Fruit fly (Drosophila melanogaster) whole organism, wandering third instar larva: ENCODE measurements around the gene Dbct.

Experiments
- Abd-B ChIP-seq: fragments of >200 bp; optimal IDR thresholded peaks from 2 replicates; lab custom pipeline; 2017; ENCODE audit warnings: missing biosample characterization, missing genetic modification characterization
- CG32264 ChIP-seq: fragments of 200-800 bp; sonication (Bioruptor generic); optimal IDR thresholded peaks from 2 replicates; lab custom pipeline; 2016; ENCODE audit warnings: missing biosample characterization, missing genetic modification characterization
- CG9705 ChIP-seq: fragments of 200-800 bp; sonication (Bioruptor generic); optimal IDR thresholded peaks from 2 replicates; lab custom pipeline; 2018; ENCODE audit warnings: missing biosample characterization, mild to moderate bottlenecking, missing genetic modification characterization
- CrebA ChIP-seq: fragments of 200-800 bp; sonication (Bioruptor generic); optimal IDR thresholded peaks from 2 replicates; lab custom pipeline; 2016; ENCODE audit warnings: missing biosample characterization, mild to moderate bottlenecking, missing genetic modification characterization, borderline replicate concordance
- Dfd ChIP-seq: fragments of >200 bp; optimal IDR thresholded peaks from 2 replicates; lab custom pipeline; 2017; ENCODE audit warnings: missing biosample characterization, missing genetic modification characterization
- Dif ChIP-seq: fragments of 200-275, 200-300 bp; sonication (Bioruptor generic); optimal IDR thresholded peaks from 2 replicates; lab custom pipeline; 2018; ENCODE audit warnings: missing biosample characterization, missing genetic modification characterization; ENCODE audit not compliant: partially characterized antibody
- GATAd ChIP-seq: sonication (Bioruptor generic); optimal IDR thresholded peaks from 2 replicates; lab custom pipeline; 2016; ENCODE audit warnings: missing biosample characterization, missing genetic modification characterization
- HLH106 ChIP-seq: fragments of 200-800 bp; optimal IDR thresholded peaks from 3 replicates; lab custom pipeline; 2019; ENCODE audit warnings: missing biosample characterization, mild to moderate bottlenecking, missing genetic modification characterization, moderate library complexity
- Hnf4 ChIP-seq: fragments of 200-800 bp; sonication (Bioruptor generic); optimal IDR thresholded peaks from 2 replicates; lab custom pipeline; 2016; ENCODE audit warnings: missing biosample characterization, mild to moderate bottlenecking, missing genetic modification characterization
- Hr78 ChIP-seq: fragments of >200 bp; optimal IDR thresholded peaks from 2 replicates; lab custom pipeline; 2017; ENCODE audit warnings: missing biosample characterization, missing genetic modification characterization
- Hr83 ChIP-seq: fragments of 200-300 bp; sonication (Bioruptor generic); optimal IDR thresholded peaks from 2 replicates; lab custom pipeline; 2016; ENCODE audit warnings: missing biosample characterization, mild to moderate bottlenecking, missing genetic modification characterization, moderate library complexity; ENCODE audit not compliant: poor library complexity, severe bottlenecking
- Jra ChIP-seq: sonication (Bioruptor generic); optimal IDR thresholded peaks from 2 replicates; lab custom pipeline; 2016; ENCODE audit warnings: missing biosample characterization, missing genetic modification characterization
- Mio ChIP-seq: sonication (Bioruptor generic); optimal IDR thresholded peaks from 2 replicates; lab custom pipeline; 2016; ENCODE audit warnings: missing biosample characterization, missing genetic modification characterization
- Myc ChIP-seq: fragments of >200 bp; optimal IDR thresholded peaks from 2 replicates; lab custom pipeline; 2017
- N ChIP-seq: fragments of >200 bp; optimal IDR thresholded peaks from 2 replicates; lab custom pipeline; 2018; ENCODE audit warnings: missing biosample characterization, missing external identifiers, missing genetic modification characterization
- OdsH ChIP-seq: fragments of 200-800 bp; sonication (Bioruptor generic); optimal IDR thresholded peaks from 2 replicates; lab custom pipeline; 2016; ENCODE audit warnings: missing biosample characterization, mild to moderate bottlenecking, missing genetic modification characterization
- Rel ChIP-seq, 2 experiments: fragments of 200-800 bp; sonication (Bioruptor generic) in 1 of 2; optimal IDR thresholded peaks; 2 replicates in 1 of 2; 3 replicates in 1 of 2; lab custom pipeline; 2016 to 2019; ENCODE audit warnings: mild to moderate bottlenecking in 2 of 2, missing biosample characterization in 2 of 2, missing genetic modification characterization in 2 of 2, moderate library complexity in 1 of 2
- Sp1 ChIP-seq: fragments of 200-800 bp; sonication (Bioruptor generic); optimal IDR thresholded peaks from 3 replicates; lab custom pipeline; 2019; ENCODE audit warnings: missing biosample characterization, mild to moderate bottlenecking, missing genetic modification characterization, moderate library complexity
- Vsx2 ChIP-seq: fragments of 200-300, 225-300 bp; sonication (Bioruptor generic); optimal IDR thresholded peaks from 2 replicates; lab custom pipeline; 2018; ENCODE audit warnings: missing biosample characterization, missing genetic modification characterization; ENCODE audit not compliant: partially characterized antibody
- br ChIP-seq: fragments of 200-800 bp; sonication (Bioruptor generic); optimal IDR thresholded peaks from 2 replicates; lab custom pipeline; 2016; ENCODE audit warnings: missing biosample characterization, missing genetic modification characterization
- brk ChIP-seq: fragments of 200-800 bp; sonication (Bioruptor generic); optimal IDR thresholded peaks from 2 replicates; lab custom pipeline; 2016; ENCODE audit warnings: missing biosample characterization, mild to moderate bottlenecking, missing genetic modification characterization
- dl ChIP-seq, 2 experiments: fragments of 175-275, 200-275 bp in 1 of 2; fragments of 200-275 bp in 1 of 2; sonication (Bioruptor generic); optimal IDR thresholded peaks; lab custom pipeline; 2018; ENCODE audit warnings: mild to moderate bottlenecking in 2 of 2, missing biosample characterization in 2 of 2, missing genetic modification characterization in 2 of 2, moderate library complexity in 2 of 2; ENCODE audit not compliant: partially characterized antibody in 2 of 2, insufficient read depth in 1 of 2
- dmrt93B ChIP-seq: fragments of 200-800 bp; sonication (Bioruptor generic); optimal IDR thresholded peaks from 2 replicates; lab custom pipeline; 2018; ENCODE audit warnings: missing biosample characterization, mild to moderate bottlenecking, missing genetic modification characterization
- dsf ChIP-seq: sonication (Bioruptor generic); optimal IDR thresholded peaks from 2 replicates; lab custom pipeline; 2016; ENCODE audit warnings: missing biosample characterization, missing genetic modification characterization, borderline replicate concordance
- ey ChIP-seq: fragments of 200-800 bp; sonication (Bioruptor generic); optimal IDR thresholded peaks from 2 replicates; lab custom pipeline; 2016; ENCODE audit warnings: missing biosample characterization, missing genetic modification characterization
- foxo ChIP-seq, 2 experiments: fragments of 200-800 bp; sonication (Bioruptor generic); optimal IDR thresholded peaks; 2 replicates in 1 of 2; 3 replicates in 1 of 2; lab custom pipeline; 2016 to 2017; ENCODE audit warnings: missing biosample characterization in 2 of 2, missing genetic modification characterization in 2 of 2
- fru ChIP-seq: fragments of 200-800 bp; sonication (Bioruptor generic); optimal IDR thresholded peaks from 3 replicates; lab custom pipeline; 2016; ENCODE audit warnings: missing biosample characterization, mild to moderate bottlenecking, missing genetic modification characterization
- h ChIP-seq: fragments of 200-800 bp; sonication (Bioruptor generic); optimal IDR thresholded peaks from 3 replicates; lab custom pipeline; 2016; ENCODE audit warnings: missing biosample characterization, mild to moderate bottlenecking, missing genetic modification characterization
- jim ChIP-seq: fragments of 175-275, 200-325 bp; sonication (Bioruptor generic); optimal IDR thresholded peaks from 2 replicates; lab custom pipeline; 2016; ENCODE audit warnings: missing biosample characterization, mild to moderate bottlenecking, missing genetic modification characterization
- lola ChIP-seq: fragments of >200 bp; optimal IDR thresholded peaks from 2 replicates; lab custom pipeline; 2017; ENCODE audit warnings: missing biosample characterization, missing genetic modification characterization
- pan ChIP-seq: fragments of >200 bp; optimal IDR thresholded peaks from 2 replicates; lab custom pipeline; 2017
- psq ChIP-seq: fragments of 200-800 bp; sonication (Bioruptor generic); optimal IDR thresholded peaks from 3 replicates; lab custom pipeline; 2017; ENCODE audit warnings: missing biosample characterization, mild to moderate bottlenecking, missing genetic modification characterization, moderate library complexity
- rgr ChIP-seq: fragments of 200-800 bp; sonication (Bioruptor generic); optimal IDR thresholded peaks from 3 replicates; lab custom pipeline; 2016; ENCODE audit warnings: missing biosample characterization, mild to moderate bottlenecking, missing genetic modification characterization
- sage ChIP-seq: fragments of 200-800 bp; sonication (Bioruptor generic); optimal IDR thresholded peaks from 2 replicates; lab custom pipeline; 2016; ENCODE audit warnings: missing biosample characterization, mild to moderate bottlenecking, missing genetic modification characterization
- sv ChIP-seq: fragments of 200-800 bp; sonication (Bioruptor generic); optimal IDR thresholded peaks from 3 replicates; lab custom pipeline; 2016; ENCODE audit warnings: missing biosample characterization, missing genetic modification characterization
- tai ChIP-seq: sonication (Bioruptor generic); optimal IDR thresholded peaks from 2 replicates; lab custom pipeline; 2016; ENCODE audit warnings: missing biosample characterization, missing genetic modification characterization
- usp ChIP-seq: fragments of >200 bp; optimal IDR thresholded peaks from 2 replicates; lab custom pipeline; 2017; ENCODE audit warnings: missing biosample characterization, missing genetic modification characterization
- woc ChIP-seq: sonication (Bioruptor generic); optimal IDR thresholded peaks from 2 replicates; lab custom pipeline; 2016; ENCODE audit warnings: missing biosample characterization, mild to moderate bottlenecking, missing genetic modification characterization

The Dbct gene

DNA sequence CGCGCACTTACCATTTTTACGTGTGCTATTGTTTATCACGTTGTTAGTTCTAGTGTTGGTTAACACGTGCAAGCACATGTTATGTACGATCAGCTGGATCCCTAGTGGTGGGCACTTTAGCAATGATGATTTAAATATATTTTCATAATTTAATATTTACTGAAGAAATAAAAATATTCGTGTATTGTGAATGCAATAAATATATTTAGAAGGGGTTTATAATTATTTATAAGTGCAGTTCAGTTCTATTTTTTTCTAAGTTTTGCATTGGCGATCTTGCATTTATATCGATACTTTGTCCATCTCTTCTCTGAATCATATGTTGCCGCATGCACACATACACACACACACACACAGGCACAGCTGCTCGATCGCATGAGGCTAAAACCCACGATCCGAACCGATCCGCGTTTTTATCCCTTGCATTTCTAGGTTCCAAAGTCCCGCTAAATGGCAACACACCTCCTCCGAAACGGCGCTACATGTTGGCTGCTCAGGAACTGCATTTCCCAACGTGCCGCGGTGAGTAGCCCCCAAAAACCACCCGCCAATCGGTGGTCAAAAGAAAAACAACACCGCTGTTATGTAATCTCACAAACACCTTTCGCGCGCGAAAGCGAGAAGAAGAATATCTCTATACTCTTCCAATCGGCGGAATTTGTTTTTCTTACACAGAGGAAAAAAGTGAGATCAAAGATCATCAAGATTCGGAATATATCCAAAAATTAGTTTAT lies at the start of gene Dbct, which contains the start of gene CG15027:
TSS of gene Dbct (plus strand) at position 349 of the 734 bp plus-strand sequence.
TSS of gene CG15027 (minus strand) at position 51 of the 734 bp plus-strand sequence.
- TF ChIP-seq CG9705 (GFP tag; lab: Kevin White, UChicago) (peak; percentile 64), psq (peak; percentile 69), CG32264 (GFP tag; lab: Kevin White, UChicago) (no peak), GATAd (no peak), Myc (peak; percentile 49), sage (GFP tag; lab: Kevin White, UChicago) (peak; percentile 56), Jra (GFP tag; lab: Kevin White, UChicago) (peak; percentile 59), sv (GFP tag; lab: Kevin White, UChicago) (no peak), foxo (GFP tag; optimal IDR thresholded peaks at IDR 0.05; lab: Kevin White, UChicago) (peak in 1 of 2 experiments; percentile 83), Abd-B (GFP tag; lab: Kevin White, UChicago) (no peak), Mio (no peak), usp (GFP tag; lab: Kevin White, UChicago) (no peak), rgr (GFP tag; lab: Kevin White, UChicago) (peak; percentile 81), woc (GFP tag; lab: Kevin White, UChicago) (peak; percentile 47), OdsH (GFP tag; lab: Kevin White, UChicago) (peak; percentile 78), Hnf4 (GFP tag; lab: Kevin White, UChicago) (peak; percentile 63), dmrt93B (GFP tag; lab: Kevin White, UChicago) (peak; percentile 60), Rel (GFP tag; optimal IDR thresholded peaks at IDR 0.05; lab: Kevin White, UChicago) (peak; percentile 2), Rel (tag; optimal IDR thresholded peaks at IDR 0.05; lab: Kevin White, UChicago) (peak; percentile 52), br (peak; percentile 42), HLH106 (tag; lab: Kevin White, UChicago) (peak; percentile 87), N (GFP tag; lab: Kevin White, UChicago) (no peak), lola (GFP tag; lab: Kevin White, UChicago) (no peak), Sp1 (GFP tag; lab: Kevin White, UChicago) (peak; percentile 77), pan (lab: Kevin White, UChicago) (no peak), fru (GFP tag; lab: Kevin White, UChicago) (peak; percentile 67), Hr78 (GFP tag; lab: Kevin White, UChicago) (no peak), CrebA (no peak), Hr83 (no peak), Dfd (GFP tag; lab: Kevin White, UChicago) (no peak), tai (GFP tag; lab: Kevin White, UChicago) (peak; percentile 70), brk (peak; percentile 85), dl (GFP tag; optimal IDR thresholded peaks at IDR 0.05; lab: Kevin White, UChicago; ENCODE audit: insufficient read depth in 1 of 2, partially characterized antibody in 2 of 2) (no peak), Dif (GFP tag; lab: Kevin White, UChicago) (no peak), h (GFP tag; lab: Kevin White, UChicago) (peak; percentile 82), Vsx2 (no peak), dsf (GFP tag; lab: Kevin White, UChicago) (peak; percentile 16), ey (GFP tag; lab: Kevin White, UChicago) (peak; percentile 58), jim (no peak)

DNA sequence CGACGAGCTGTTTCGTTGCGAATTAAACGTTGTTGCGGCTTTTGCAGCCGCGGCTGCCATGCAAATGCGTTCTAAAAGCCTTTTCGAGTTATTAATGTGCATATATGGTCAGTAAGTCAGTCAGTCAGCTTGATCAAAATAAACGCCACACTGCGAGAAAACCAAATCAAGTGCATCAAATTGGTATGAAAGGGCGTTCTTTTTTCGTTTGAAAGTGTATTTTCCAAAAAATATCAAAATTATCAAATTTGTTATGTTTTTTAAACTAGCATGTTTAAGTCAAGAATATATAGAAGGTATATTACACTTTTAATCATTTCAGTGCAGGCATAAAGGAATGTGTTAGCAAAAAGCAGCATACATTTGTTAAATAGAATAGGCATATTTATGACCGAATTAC lies 43.4 kb upstream of the Dbct start:
- peak in 1 of 2 experiments; percentile 36 for TF ChIP-seq foxo (GFP tag; optimal IDR thresholded peaks at IDR 0.05; lab: Kevin White, UChicago)
- TF ChIP-seq Hnf4 (GFP tag; lab: Kevin White, UChicago): peak; percentile 8
- peak; percentile 27 for TF ChIP-seq HLH106 (tag; lab: Kevin White, UChicago)
- no peak for TF ChIP-seq Hr78 (GFP tag; lab: Kevin White, UChicago)
- TF ChIP-seq Mio: no peak
- no peak for TF ChIP-seq Sp1 (GFP tag; lab: Kevin White, UChicago)
- TF ChIP-seq Jra (GFP tag; lab: Kevin White, UChicago): no peak
- TF ChIP-seq Dif (GFP tag; lab: Kevin White, UChicago): no peak
- TF ChIP-seq br: peak; percentile 29
- TF ChIP-seq h (GFP tag; lab: Kevin White, UChicago): peak; percentile 59
- no peak for TF ChIP-seq sv (GFP tag; lab: Kevin White, UChicago)
- TF ChIP-seq ey (GFP tag; lab: Kevin White, UChicago): peak; percentile 44
- no peak for TF ChIP-seq tai (GFP tag; lab: Kevin White, UChicago)
- TF ChIP-seq GATAd: no peak
- no peak for TF ChIP-seq dl (GFP tag; optimal IDR thresholded peaks at IDR 0.05; lab: Kevin White, UChicago; ENCODE audit: insufficient read depth in 1 of 2, partially characterized antibody in 2 of 2)
- peak; percentile 11 for TF ChIP-seq fru (GFP tag; lab: Kevin White, UChicago)
- no peak for TF ChIP-seq OdsH (GFP tag; lab: Kevin White, UChicago)
- no peak for TF ChIP-seq Dfd (GFP tag; lab: Kevin White, UChicago)
- peak; percentile 34 for TF ChIP-seq rgr (GFP tag; lab: Kevin White, UChicago)
- TF ChIP-seq sage (GFP tag; lab: Kevin White, UChicago): no peak
- no peak for TF ChIP-seq CG9705 (GFP tag; lab: Kevin White, UChicago)
- TF ChIP-seq CrebA: no peak
- no peak for TF ChIP-seq N (GFP tag; lab: Kevin White, UChicago)
- TF ChIP-seq dmrt93B (GFP tag; lab: Kevin White, UChicago): no peak
